Worm (Caenorhabditis elegans) whole organism, late embryonic: ENCODE results near the gene B0432.14.

Experiments
- Y22D7AL.16 ChIP-seq: sonication (generic microtip); optimal IDR thresholded peaks from 2 replicates; lab custom pipeline; 2016; ENCODE audit warnings: missing genetic modification characterization, missing compliant biosample characterization
- ama-1 ChIP-seq: fragments of 150-350 bp; optimal IDR thresholded peaks from 2 replicates; lab custom pipeline; 2014
- ceh-45 ChIP-seq: fragments of 200-800 bp; sonication (Bioruptor generic); IDR thresholded peaks from 2 replicates; pipeline ENCODE4 v1.3.6; 2022; ENCODE audit warnings: missing genetic modification reagents, missing genetic modification characterization, missing compliant biosample characterization
- ceh-9 ChIP-seq: sonication (generic microtip); optimal IDR thresholded peaks from 2 replicates; lab custom pipeline; 2016; ENCODE audit warnings: mild to moderate bottlenecking, missing genetic modification characterization, inconsistent platforms, missing compliant biosample characterization
- hlh-13 ChIP-seq: fragments of 200-800 bp; sonication (Bioruptor generic); optimal IDR thresholded peaks from 2 replicates; lab custom pipeline; 2018; ENCODE audit warnings: mild to moderate bottlenecking, missing genetic modification characterization, missing compliant biosample characterization
- madf-2 ChIP-seq: sonication (generic microtip); optimal IDR thresholded peaks from 2 replicates; lab custom pipeline; 2017; ENCODE audit warnings: missing genetic modification characterization, missing compliant biosample characterization
- nhr-11 ChIP-seq: fragments of 150-350 bp; optimal IDR thresholded peaks from 2 replicates; lab custom pipeline; 2014; ENCODE audit warnings: missing biosample characterization, missing genetic modification characterization
- nhr-232 ChIP-seq: sonication (generic microtip); optimal IDR thresholded peaks from 2 replicates; lab custom pipeline; 2016; ENCODE audit warnings: missing genetic modification characterization, missing compliant biosample characterization
- odd-2 ChIP-seq: sonication (generic microtip); optimal IDR thresholded peaks from 2 replicates; lab custom pipeline; 2017; ENCODE audit warnings: antibody characterized with exemption, mild to moderate bottlenecking, missing genetic modification characterization, missing compliant biosample characterization
- pag-3 ChIP-seq: sonication (generic microtip); optimal IDR thresholded peaks from 2 replicates; lab custom pipeline; 2016; ENCODE audit warnings: missing compliant biosample characterization, missing genetic modification characterization, borderline replicate concordance
- pat-9 ChIP-seq: fragments of 200-800 bp; sonication (Bioruptor generic); optimal IDR thresholded peaks from 2 replicates; lab custom pipeline; 2018; ENCODE audit warnings: mild to moderate bottlenecking, missing genetic modification characterization, moderate library complexity, missing compliant biosample characterization
- pha-2 ChIP-seq: sonication (generic microtip); optimal IDR thresholded peaks from 2 replicates; lab custom pipeline; 2017; ENCODE audit warnings: mild to moderate bottlenecking, missing genetic modification characterization, missing compliant biosample characterization
- unc-3 ChIP-seq, 2 experiments: fragments of 200-800 bp in 1 of 2; sonication (Bioruptor generic) in 1 of 2; sonication (generic microtip) in 1 of 2; conservative IDR thresholded peaks in 1 of 2; optimal IDR thresholded peaks in 1 of 2; 2 replicates each; pipeline versions ENCODE4 v1.3.6 to Lab custom; 2016 to 2022; ENCODE audit warnings: missing compliant biosample characterization in 2 of 2, missing genetic modification characterization in 2 of 2, missing genetic modification reagents in 1 of 2
- unc-42 ChIP-seq: sonication (generic microtip); optimal IDR thresholded peaks from 2 replicates; lab custom pipeline; 2016; ENCODE audit warnings: missing genotype, missing genetic modification characterization, missing compliant biosample characterization

- TF ChIP-seq madf-2 (tag; lab: Kevin White, UChicago): no peak
- TF ChIP-seq ceh-45 (GFP tag; lab: Robert Waterston, UW): no peak
- TF ChIP-seq unc-42 (tag; lab: Kevin White, UChicago): no peak
- no peak for TF ChIP-seq pat-9
- TF ChIP-seq Y22D7AL.16 (tag; lab: Kevin White, UChicago): no peak
- TF ChIP-seq nhr-11 (tag; lab: Kevin White, UChicago): no peak
- no peak for TF ChIP-seq unc-3 (GFP tag; conservative IDR thresholded peaks at IDR 0.05; lab: Robert Waterston, UW)
- no peak for TF ChIP-seq unc-3 (tag; optimal IDR thresholded peaks at IDR 0.05; lab: Kevin White, UChicago)
- TF ChIP-seq ama-1: no peak
- TF ChIP-seq odd-2 (tag; lab: Kevin White, UChicago): no peak
- TF ChIP-seq nhr-232: no peak
- no peak for TF ChIP-seq ceh-9 (tag; lab: Kevin White, UChicago)
- TF ChIP-seq hlh-13 (GFP tag; lab: Kevin White, UChicago): no peak
- no peak for TF ChIP-seq pha-2 (tag; lab: Kevin White, UChicago)
- no peak for TF ChIP-seq pag-3 (tag; lab: Kevin White, UChicago)
Measured at ce11 chrII:286551-286724, 22.3 kb downstream of the B0432.14 start, which contains the start of gene misc-1.
